Worm (Caenorhabditis elegans): ENCODE data around the gene Y39G8B.1.

- no peak for TF ChIP-seq mep-1 (tag; optimal IDR thresholded peaks at IDR 0.05)
- no peak for TF ChIP-seq lin-13 (tag; optimal IDR thresholded peaks at IDR 0.05)
- TF ChIP-seq cnd-1 (tag; optimal IDR thresholded peaks at IDR 0.05): no peak
- TF ChIP-seq nhr-76 (tag; optimal IDR thresholded peaks at IDR 0.05): no peak
- TF ChIP-seq elt-3 (tag; optimal IDR thresholded peaks at IDR 0.05): no peak
- no peak for TF ChIP-seq pha-4 (tag; optimal IDR thresholded peaks at IDR 0.05)
- no peak for TF ChIP-seq nhr-28 (tag; optimal IDR thresholded peaks at IDR 0.05)
- TF ChIP-seq ztf-11 (tag; optimal IDR thresholded peaks at IDR 0.05): no peak
These were observed 7.5 kb upstream of the Y39G8B.1 start, which contains the start of gene Y39G8B.9 for ce11 chrII:13981097-13981496.

Data from whole organism, mixed stage, embryonic.